Worm (Caenorhabditis elegans): ENCODE data around the gene B0524.3.
A peak's percentile ranks its signal among the peaks of the same experiment; 100 is the strongest.

Gene B0524.3

DNA sequence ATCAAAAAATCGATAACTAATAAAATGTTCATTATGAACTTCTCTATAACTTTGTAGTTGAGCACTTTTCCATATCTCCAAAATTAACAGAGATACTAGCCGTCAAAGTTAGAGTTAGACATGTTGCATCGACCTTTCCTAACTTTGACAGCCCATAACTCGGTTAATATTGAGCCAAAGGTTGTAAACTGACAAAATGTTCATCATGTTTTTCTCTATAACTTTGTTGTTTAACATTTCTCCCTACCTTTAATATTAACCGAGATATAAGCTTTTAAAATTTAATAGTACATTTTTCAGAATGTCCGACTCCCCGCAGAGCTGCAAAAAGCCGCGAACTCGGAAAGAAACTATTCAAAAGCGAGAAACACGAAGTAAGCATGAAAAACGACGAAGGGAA is 32.4 kb upstream of the B0524.3 start, which contains the start of gene hlh-33:
Gene hlh-33 (plus strand): TSS at position 301 of the 400 bp plus-strand sequence.
- TF ChIP-seq eyg-1 (tag; optimal IDR thresholded peaks at IDR 0.05) (no peak), hlh-15 (tag; optimal IDR thresholded peaks at IDR 0.05) (no peak), tbx-2 (tag; optimal IDR thresholded peaks at IDR 0.05) (no peak), npax-4 (tag; optimal IDR thresholded peaks at IDR 0.05) (no peak), ttx-3 (tag; optimal IDR thresholded peaks at IDR 0.05) (no peak), zip-5 (tag; optimal IDR thresholded peaks at IDR 0.05) (no peak), pha-2 (tag; optimal IDR thresholded peaks at IDR 0.05) (no peak), fax-1 (tag; optimal IDR thresholded peaks at IDR 0.05) (no peak), syd-9 (tag; optimal IDR thresholded peaks at IDR 0.05) (no peak), unc-3 (GFP tag; conservative IDR thresholded peaks at IDR 0.05) (no peak), unc-3 (tag; optimal IDR thresholded peaks at IDR 0.05) (no peak), ama-1 (optimal IDR thresholded peaks at IDR 0.05) (no peak), ceh-9 (tag; optimal IDR thresholded peaks at IDR 0.05) (no peak), rnt-1 (tag; optimal IDR thresholded peaks at IDR 0.05) (no peak), ceh-30 (tag; optimal IDR thresholded peaks at IDR 0.05) (no peak), madf-2 (tag; optimal IDR thresholded peaks at IDR 0.05) (no peak)

DNA sequence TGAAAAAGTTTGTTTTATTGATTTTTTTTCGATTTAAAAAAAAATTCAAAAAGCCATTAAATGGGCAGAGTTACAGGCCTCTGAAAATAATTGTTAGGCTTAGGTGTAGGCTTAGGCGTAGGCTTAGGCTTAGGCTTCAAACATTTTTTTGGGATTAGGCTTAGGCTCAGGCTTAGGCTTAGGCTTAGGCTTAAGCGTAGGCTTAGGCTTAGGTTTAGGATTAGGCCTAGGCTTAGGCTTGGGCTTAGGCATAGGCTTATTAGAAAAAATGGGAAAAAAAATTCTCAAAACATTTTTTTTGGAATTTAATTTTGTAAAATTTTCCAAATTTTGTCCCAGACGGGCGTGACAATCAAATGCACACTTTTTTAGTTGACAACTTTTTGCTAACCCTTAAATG is 31.3 kb upstream of the B0524.3 start:
- TF ChIP-seq fax-1 (tag; optimal IDR thresholded peaks at IDR 0.05) (no peak), dve-1 (tag; optimal IDR thresholded peaks at IDR 0.05) (peak; percentile 61), unc-86 (tag; optimal IDR thresholded peaks at IDR 0.05) (no peak), ceh-22 (tag; optimal IDR thresholded peaks at IDR 0.05) (no peak)

DNA sequence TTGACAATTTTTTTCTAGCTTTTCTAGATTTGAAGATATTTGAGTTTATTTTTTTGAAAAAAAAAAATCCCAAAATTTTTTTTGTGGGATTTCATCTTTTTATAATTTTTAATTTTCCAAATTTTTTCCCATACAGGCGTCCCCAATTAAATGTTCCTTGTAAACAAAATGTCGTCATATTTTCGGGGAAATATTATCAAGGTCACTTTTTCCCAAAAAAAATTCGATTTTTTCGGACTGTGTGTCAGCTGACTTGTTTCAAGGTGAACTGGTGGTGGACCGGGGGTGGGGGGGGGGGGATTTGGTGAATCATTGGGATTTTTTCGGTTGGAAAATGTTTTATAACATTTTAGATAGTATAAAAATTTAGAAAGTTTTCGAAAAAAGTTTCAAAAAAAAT is 30.8 kb upstream of the B0524.3 start:
- TF ChIP-seq ceh-14 (tag; optimal IDR thresholded peaks at IDR 0.05) = no peak
- TF ChIP-seq C38D4.7 (GFP tag; optimal IDR thresholded peaks at IDR 0.05) = no peak
- no peak for TF ChIP-seq T23F11.4 (GFP tag; optimal IDR thresholded peaks at IDR 0.05)

DNA sequence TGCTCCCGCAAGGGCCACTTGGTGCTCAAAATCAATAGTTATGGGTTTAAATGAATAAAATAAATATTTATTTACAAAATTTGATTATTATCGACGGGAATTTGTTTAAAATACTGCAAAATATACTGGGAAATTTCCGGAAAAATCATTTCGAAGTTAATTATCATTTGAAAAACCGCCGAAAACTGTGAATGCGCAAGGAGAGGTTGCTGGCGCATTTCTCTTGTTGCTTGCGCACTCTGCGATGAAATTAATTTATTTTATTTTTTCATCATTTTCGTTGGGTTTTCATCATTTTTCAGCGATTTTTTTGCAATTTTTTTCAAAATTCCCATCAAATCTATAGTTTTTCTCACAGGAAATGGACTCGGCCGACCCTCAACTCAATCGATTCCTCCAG is 27.9 kb upstream of the B0524.3 start, which contains the start of gene ddp-1:
Gene ddp-1 (plus strand): TSS at position 357 of the 400 bp plus-strand sequence.
- TF ChIP-seq ahr-1 (tag; optimal IDR thresholded peaks at IDR 0.05) (no peak), zip-5 (tag; optimal IDR thresholded peaks at IDR 0.05) (peak; percentile 7), pqm-1 (tag; optimal IDR thresholded peaks at IDR 0.05) (peak; percentile 16), K09A11.1 (tag; optimal IDR thresholded peaks at IDR 0.05; ENCODE audit: insufficient read depth) (peak; percentile 71), lin-11 (tag; optimal IDR thresholded peaks at IDR 0.05) (peak; percentile 47), ref-2 (tag; optimal IDR thresholded peaks at IDR 0.05) (peak; percentile 75), dmd-4 (tag; optimal IDR thresholded peaks at IDR 0.05; ENCODE audit: borderline replicate concordance) (no peak), ets-4 (tag; optimal IDR thresholded peaks at IDR 0.05) (peak; percentile 75), rnt-1 (tag; optimal IDR thresholded peaks at IDR 0.05) (peak; percentile 52), K02D7.2 (tag; optimal IDR thresholded peaks at IDR 0.05) (peak; percentile 56), ceh-31 (tag; optimal IDR thresholded peaks at IDR 0.05) (peak; percentile 64), sdc-2 (tag; optimal IDR thresholded peaks at IDR 0.05) (peak; percentile 28), unc-3 (GFP tag; conservative IDR thresholded peaks at IDR 0.05) (peak; percentile 81), unc-3 (tag; optimal IDR thresholded peaks at IDR 0.05) (peak; percentile 51), hlh-15 (tag; optimal IDR thresholded peaks at IDR 0.05) (peak; percentile 59), tbx-7 (tag; optimal IDR thresholded peaks at IDR 0.05) (no peak), eyg-1 (tag; optimal IDR thresholded peaks at IDR 0.05) (peak; percentile 26), hlh-30 (tag; optimal IDR thresholded peaks at IDR 0.05; ENCODE audit: insufficient read depth) (no peak), ceh-48 (tag; optimal IDR thresholded peaks at IDR 0.05) (peak; percentile 60), ceh-6 (GFP tag; optimal IDR thresholded peaks at IDR 0.05) (peak; percentile 39), pha-4 (tag; optimal IDR thresholded peaks at IDR 0.05) (no peak), elt-4 (tag; optimal IDR thresholded peaks at IDR 0.05) (no peak), ama-1 (optimal IDR thresholded peaks at IDR 0.05) (no peak), T23F11.4 (GFP tag; optimal IDR thresholded peaks at IDR 0.05) (peak; percentile 74), sox-2 (GFP tag; IDR thresholded peaks at IDR 0.05) (no peak), F13H6.1 (tag; optimal IDR thresholded peaks at IDR 0.05) (peak; percentile 25), sox-4 (tag; optimal IDR thresholded peaks at IDR 0.05) (peak; percentile 71), ttx-3 (tag; optimal IDR thresholded peaks at IDR 0.05) (peak; percentile 77), ceh-2 (tag; optimal IDR thresholded peaks at IDR 0.05) (peak; percentile 65), ceh-24 (tag; optimal IDR thresholded peaks at IDR 0.05) (peak; percentile 61), gmeb-2 (tag; optimal IDR thresholded peaks at IDR 0.05) (peak; percentile 82), che-1 (tag; optimal IDR thresholded peaks at IDR 0.05) (peak; percentile 78), tbx-2 (tag; optimal IDR thresholded peaks at IDR 0.05) (peak; percentile 77), mec-3 (tag; optimal IDR thresholded peaks at IDR 0.05; ENCODE audit: borderline replicate concordance) (no peak), dve-1 (tag; optimal IDR thresholded peaks at IDR 0.05) (peak; percentile 72), ceh-34 (tag; optimal IDR thresholded peaks at IDR 0.05) (peak; percentile 66)

Data from whole organism, late embryonic.